Fruit fly (Drosophila melanogaster): ENCODE data around the gene Pgant5.
A peak's percentile ranks its signal among the peaks of the same experiment; 100 is the strongest.

Pgant5 gene

DNA sequence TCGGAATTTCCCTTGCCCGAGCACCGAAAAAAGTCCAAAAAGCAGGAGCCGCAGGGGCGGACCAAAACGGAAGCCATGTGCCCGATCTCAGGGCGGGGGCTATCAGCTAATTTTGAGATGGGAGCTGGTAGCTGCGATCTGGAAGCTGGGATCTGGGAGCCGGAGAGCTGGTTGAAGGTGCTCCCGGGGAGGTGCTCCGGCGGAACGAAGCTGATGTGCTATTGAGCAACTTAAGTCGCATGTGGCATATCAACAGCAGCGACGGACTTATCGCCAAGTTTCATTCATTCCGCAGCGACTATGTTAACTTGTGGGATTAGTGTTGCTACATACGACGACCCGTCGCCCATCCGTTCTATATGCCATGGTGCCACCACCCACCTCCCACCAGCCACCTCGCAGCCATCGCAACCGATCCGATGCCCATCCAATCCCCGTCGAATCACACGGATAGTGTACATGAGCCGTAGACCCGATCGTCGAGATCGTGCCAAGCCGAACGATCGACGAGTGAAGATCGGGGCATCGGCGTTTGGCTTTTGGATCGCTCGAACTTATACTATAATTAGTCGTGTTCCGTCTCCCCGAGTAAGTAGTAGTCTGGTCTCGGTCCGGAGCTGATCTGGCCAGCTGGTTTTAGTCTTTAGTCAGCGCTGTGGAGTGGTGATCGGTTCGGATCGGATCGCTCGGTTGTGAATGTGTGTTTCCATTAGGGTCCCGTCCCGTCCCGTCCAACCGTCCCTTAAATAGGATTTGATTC, 64.2 kb downstream of the Pgant5 start, which contains the start of gene Col4a1:
Col4a1 (plus strand) TSS at position 561 of the 760 bp plus-strand sequence.
- TF ChIP-seq CG15710 (tag; optimal IDR thresholded peaks at IDR 0.05) (no peak), CG14655 (GFP tag; optimal IDR thresholded peaks at IDR 0.05) (no peak), CG8159 (tag; optimal IDR thresholded peaks at IDR 0.05) (no peak)

- TF ChIP-seq Snoo (tag; optimal IDR thresholded peaks at IDR 0.05) = no peak
- TF ChIP-seq CG32121 (GFP tag; IDR thresholded peaks at IDR 0.05) = no peak
- TF ChIP-seq CG14655 (GFP tag; optimal IDR thresholded peaks at IDR 0.05) = no peak
- TF ChIP-seq CG13204 (GFP tag; optimal IDR thresholded peaks at IDR 0.05) = no peak
- no peak for TF ChIP-seq CG10348 (GFP tag; IDR thresholded peaks at IDR 0.05)
- TF ChIP-seq CG8159 (tag; optimal IDR thresholded peaks at IDR 0.05) = no peak
Observed at dm6 chr2L:5028091-5028490, 65.3 kb downstream of the Pgant5 start, which contains the start of gene vkg. Gene vkg, minus strand, starts transcription at chr2L:5028191.

- TF ChIP-seq gl (tag; optimal IDR thresholded peaks at IDR 0.05) (no peak), CG9948 (tag; optimal IDR thresholded peaks at IDR 0.05) (no peak), CG32121 (GFP tag; IDR thresholded peaks at IDR 0.05) (peak; percentile 11; the same call in 1 of the 2 replicates), fd96Ca (GFP tag; IDR thresholded peaks at IDR 0.05) (0 out of 3 replicates have a peak, but pooled peaks have one; percentile 32), CG12605 (GFP tag; IDR thresholded peaks at IDR 0.05) (no peak), D1 (tag; optimal IDR thresholded peaks at IDR 0.05) (no peak), CG17806 (tag; optimal IDR thresholded peaks at IDR 0.05) (no peak)
Observed at dm6 chr2L:5027321-5028069, 65.9 kb downstream of the Pgant5 start.

dm6 chr2L:5025557-5025956, 67.8 kb downstream of the Pgant5 start:
- no peak for TF ChIP-seq fd96Ca (GFP tag; IDR thresholded peaks at IDR 0.05)
- no peak for TF ChIP-seq D1 (tag; optimal IDR thresholded peaks at IDR 0.05)
- no peak for TF ChIP-seq CG17806 (tag; optimal IDR thresholded peaks at IDR 0.05)
- TF ChIP-seq Pif1B (GFP tag; optimal IDR thresholded peaks at IDR 0.05) = no peak
- no peak for TF ChIP-seq CG8159 (tag; optimal IDR thresholded peaks at IDR 0.05)
- TF ChIP-seq CG8301 (tag; optimal IDR thresholded peaks at IDR 0.05) = no peak

- TF ChIP-seq gl (tag; optimal IDR thresholded peaks at IDR 0.05) (no peak), CG14655 (GFP tag; optimal IDR thresholded peaks at IDR 0.05) (no peak)
Observed at dm6 chr2L:5022602-5023001, 70.8 kb downstream of the Pgant5 start.

Data from whole organism, pupa.